Worm (Caenorhabditis elegans): ENCODE results near the gene srh-135.

Gene srh-135

DNA sequence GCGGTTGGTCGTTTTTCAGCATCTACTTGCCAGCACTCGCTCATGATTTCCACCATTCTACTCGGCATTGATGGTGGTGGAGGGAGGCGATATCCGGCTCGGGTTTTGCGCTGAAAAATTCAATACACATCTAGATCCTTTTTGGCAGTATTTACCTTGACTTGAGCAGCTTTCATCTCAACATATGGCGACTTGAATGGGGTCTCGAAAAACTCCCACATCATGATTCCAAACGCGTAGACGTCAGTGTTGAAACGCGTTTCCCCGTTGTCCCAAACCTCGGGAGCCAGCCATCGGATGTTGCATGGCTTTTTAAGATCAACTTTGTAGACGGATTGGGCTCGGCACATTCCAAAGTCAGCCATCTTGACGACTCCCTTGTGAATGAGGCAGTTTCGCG lies 28.4 kb downstream of the srh-135 start:
- TF ChIP-seq M03D4.4 (tag; optimal IDR thresholded peaks at IDR 0.05) (no peak), mab-5 (tag; optimal IDR thresholded peaks at IDR 0.05) (no peak), nhr-76 (tag; optimal IDR thresholded peaks at IDR 0.05) (no peak), tbx-8 (GFP tag; optimal IDR thresholded peaks at IDR 0.05) (no peak), nhr-2 (tag; optimal IDR thresholded peaks at IDR 0.05) (no peak), drap-1 (GFP tag; optimal IDR thresholded peaks at IDR 0.05) (no peak), blmp-1 (tag; optimal IDR thresholded peaks at IDR 0.05) (no peak), nhr-12 (tag; optimal IDR thresholded peaks at IDR 0.05) (no peak), lin-13 (tag; optimal IDR thresholded peaks at IDR 0.05) (no peak), elt-3 (tag; optimal IDR thresholded peaks at IDR 0.05) (no peak), mep-1 (tag; optimal IDR thresholded peaks at IDR 0.05) (no peak), ztf-11 (tag; optimal IDR thresholded peaks at IDR 0.05) (no peak), ceh-39 (tag; optimal IDR thresholded peaks at IDR 0.05) (no peak), lsy-2 (tag; optimal IDR thresholded peaks at IDR 0.05) (no peak), snpc-4 (tag; optimal IDR thresholded peaks at IDR 0.05) (no peak), hlh-1 (tag; optimal IDR thresholded peaks at IDR 0.05) (no peak), unc-39 (tag; optimal IDR thresholded peaks at IDR 0.05) (no peak)

DNA sequence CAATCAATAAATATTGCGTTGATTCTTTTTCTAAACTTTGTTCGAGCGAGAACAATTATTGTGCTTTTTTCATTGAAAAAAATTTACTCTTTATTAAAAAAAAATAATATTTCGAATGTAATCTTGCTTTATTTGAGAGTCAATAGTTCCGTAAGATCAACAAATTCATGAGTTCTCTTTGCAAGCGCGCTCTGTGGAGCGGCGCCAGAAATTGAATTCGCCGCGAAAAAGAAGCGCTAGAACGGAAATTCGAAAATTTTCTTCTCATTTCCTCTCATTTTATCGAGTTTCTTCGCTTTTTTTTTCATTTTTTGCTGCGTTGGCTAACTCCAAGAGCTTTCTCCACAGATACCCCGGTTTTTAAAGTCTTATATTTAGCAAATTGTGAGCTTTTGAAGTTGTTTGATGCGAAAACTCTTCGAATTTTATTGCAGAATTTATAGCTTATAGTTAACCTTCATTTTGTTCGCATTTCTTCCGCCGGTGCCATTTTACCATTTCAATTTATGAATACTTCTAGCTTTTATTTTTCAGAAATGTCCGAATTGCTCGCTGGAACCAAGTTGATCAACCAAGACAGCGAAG lies 29.7 kb downstream of the srh-135 start, which contains the start of gene R05H5.3:
R05H5.3 (plus strand) TSS at position 535 of the 585 bp plus-strand sequence.
- TF ChIP-seq sptf-1 (tag; optimal IDR thresholded peaks at IDR 0.05): no peak
- TF ChIP-seq M03D4.4 (tag; optimal IDR thresholded peaks at IDR 0.05): no peak
- TF ChIP-seq mep-1 (tag; optimal IDR thresholded peaks at IDR 0.05): no peak
- TF ChIP-seq snpc-4 (tag; optimal IDR thresholded peaks at IDR 0.05): no peak
- no peak for TF ChIP-seq tbx-8 (GFP tag; optimal IDR thresholded peaks at IDR 0.05)
- TF ChIP-seq nhr-76 (tag; optimal IDR thresholded peaks at IDR 0.05): no peak
- TF ChIP-seq nhr-237 (tag; optimal IDR thresholded peaks at IDR 0.05): no peak
- TF ChIP-seq ceh-43 (GFP tag; optimal IDR thresholded peaks at IDR 0.05): no peak
- no peak for TF ChIP-seq lin-32 (GFP tag; optimal IDR thresholded peaks at IDR 0.05)
- no peak for TF ChIP-seq nhr-2 (tag; optimal IDR thresholded peaks at IDR 0.05)
- no peak for TF ChIP-seq cnd-1 (tag; optimal IDR thresholded peaks at IDR 0.05)
- TF ChIP-seq zip-8 (tag; optimal IDR thresholded peaks at IDR 0.05): no peak
- TF ChIP-seq ham-2 (GFP tag; optimal IDR thresholded peaks at IDR 0.05): no peak

DNA sequence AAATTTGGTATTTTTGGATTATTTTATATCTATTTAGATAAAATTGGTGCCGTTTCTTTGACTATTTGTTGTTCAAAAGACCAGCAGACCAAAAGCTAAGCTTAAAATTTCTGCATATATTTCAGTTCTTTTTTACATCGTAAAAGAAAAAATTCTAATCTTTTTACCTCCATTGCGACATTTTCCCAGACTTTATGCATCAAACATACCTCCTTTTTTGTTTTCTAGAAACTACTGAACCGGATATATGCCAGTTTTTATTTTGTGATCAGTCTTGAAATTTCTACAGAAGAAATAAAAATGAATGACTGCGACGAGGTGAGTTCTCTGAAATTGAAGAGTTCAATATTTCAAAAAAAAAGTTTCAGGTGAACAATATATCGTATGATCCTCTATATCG lies 32.3 kb downstream of the srh-135 start, which contains the start of gene srb-6:
srb-6 (plus strand) TSS at position 301 of the 400 bp plus-strand sequence.
- TF ChIP-seq snpc-4 (tag; optimal IDR thresholded peaks at IDR 0.05) (no peak), nhr-237 (tag; optimal IDR thresholded peaks at IDR 0.05) (no peak)

DNA sequence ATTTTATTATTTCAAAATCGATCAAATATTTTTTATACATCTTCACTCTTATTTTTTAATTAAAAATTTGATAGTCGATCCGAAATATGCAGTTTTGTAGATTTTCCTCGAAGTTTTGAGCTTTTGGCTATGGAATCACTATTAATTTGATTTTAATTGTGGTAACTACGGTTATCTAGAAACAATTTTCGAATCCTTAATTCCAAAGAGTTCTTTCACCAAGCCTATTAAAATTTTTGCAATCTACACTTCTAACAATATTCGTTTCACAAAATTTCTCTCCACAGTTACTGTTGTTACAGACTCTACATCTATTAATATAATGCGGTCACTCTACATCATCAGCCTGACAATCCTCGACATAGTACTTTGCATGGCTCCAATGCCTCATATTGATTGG lies 34.7 kb downstream of the srh-135 start, which contains the start of gene R05H5.7:
R05H5.7 (plus strand) TSS at position 301 of the 400 bp plus-strand sequence.
- TF ChIP-seq mab-5 (tag; optimal IDR thresholded peaks at IDR 0.05) (no peak), ceh-43 (GFP tag; optimal IDR thresholded peaks at IDR 0.05) (no peak), zip-8 (tag; optimal IDR thresholded peaks at IDR 0.05) (no peak), ceh-39 (tag; optimal IDR thresholded peaks at IDR 0.05) (no peak), flh-1 (GFP tag; optimal IDR thresholded peaks at IDR 0.05) (no peak), sptf-1 (tag; optimal IDR thresholded peaks at IDR 0.05) (no peak), ces-1 (GFP tag; optimal IDR thresholded peaks at IDR 0.05) (no peak), lin-32 (GFP tag; optimal IDR thresholded peaks at IDR 0.05) (no peak), unc-62 (GFP tag; optimal IDR thresholded peaks at IDR 0.05) (no peak), blmp-1 (tag; optimal IDR thresholded peaks at IDR 0.05) (no peak), bed-3 (GFP tag; optimal IDR thresholded peaks at IDR 0.05) (no peak), nhr-28 (tag; optimal IDR thresholded peaks at IDR 0.05) (no peak), sem-2 (GFP tag; optimal IDR thresholded peaks at IDR 0.05) (no peak)

ce11 chrII:10189369-10189768 lies 37.6 kb downstream of the srh-135 start, which contains the start of gene cdc-25.4:
Gene cdc-25.4, minus strand, starts transcription at chrII:10189469.
- TF ChIP-seq ztf-11 (tag; optimal IDR thresholded peaks at IDR 0.05): no peak
- TF ChIP-seq lin-13 (tag; optimal IDR thresholded peaks at IDR 0.05): no peak
- no peak for TF ChIP-seq zip-8 (tag; optimal IDR thresholded peaks at IDR 0.05)
- no peak for TF ChIP-seq unc-39 (tag; optimal IDR thresholded peaks at IDR 0.05)
- no peak for TF ChIP-seq M03D4.4 (tag; optimal IDR thresholded peaks at IDR 0.05)
- no peak for TF ChIP-seq ces-1 (GFP tag; optimal IDR thresholded peaks at IDR 0.05)
- TF ChIP-seq nhr-237 (tag; optimal IDR thresholded peaks at IDR 0.05): no peak
- TF ChIP-seq nhr-28 (tag; optimal IDR thresholded peaks at IDR 0.05): no peak
- no peak for TF ChIP-seq mep-1 (tag; optimal IDR thresholded peaks at IDR 0.05)
- TF ChIP-seq mab-5 (tag; optimal IDR thresholded peaks at IDR 0.05): no peak
- no peak for TF ChIP-seq ceh-83 (GFP tag; optimal IDR thresholded peaks at IDR 0.05)
- no peak for TF ChIP-seq nhr-2 (tag; optimal IDR thresholded peaks at IDR 0.05)
- no peak for TF ChIP-seq sem-2 (GFP tag; optimal IDR thresholded peaks at IDR 0.05)
- no peak for TF ChIP-seq lin-32 (GFP tag; optimal IDR thresholded peaks at IDR 0.05)
- TF ChIP-seq ham-2 (GFP tag; optimal IDR thresholded peaks at IDR 0.05): no peak
- TF ChIP-seq lsy-2 (tag; optimal IDR thresholded peaks at IDR 0.05): no peak
